Worm (Caenorhabditis elegans): ENCODE data around the gene srd-45.

ce11 chrX:12313779-12314178 is 15.0 kb upstream of the srd-45 start:
- TF ChIP-seq nhr-25 (tag; optimal IDR thresholded peaks at IDR 0.05; ENCODE audit: borderline replicate concordance, insufficient read depth) (no peak), pha-4 (GFP tag; IDR thresholded peaks at IDR 0.05) (no peak), pha-4 (tag; optimal IDR thresholded peaks at IDR 0.05) (no peak), zag-1 (tag; optimal IDR thresholded peaks at IDR 0.05) (no peak), dmd-6 (GFP tag; IDR thresholded peaks at IDR 0.05) (no peak), arid-1 (GFP tag; conservative IDR thresholded peaks at IDR 0.05) (no peak), nhr-237 (tag; optimal IDR thresholded peaks at IDR 0.05) (no peak), nhr-10 (tag; optimal IDR thresholded peaks at IDR 0.05) (no peak), nhr-77 (tag; optimal IDR thresholded peaks at IDR 0.05) (no peak), egl-43 (GFP tag; IDR thresholded peaks at IDR 0.05) (no peak), mdt-29 (GFP tag; IDR thresholded peaks at IDR 0.05) (no peak), lir-3 (tag; optimal IDR thresholded peaks at IDR 0.05) (no peak), lsy-2 (tag; optimal IDR thresholded peaks at IDR 0.05) (no peak)

Data from whole organism, L4 larva.